Worm (Caenorhabditis elegans) whole organism, mixed stage, embryonic: ENCODE data around the gene F26F4.8.

Experiments
- M03D4.4 ChIP-seq: sonication (generic microtip); optimal IDR thresholded peaks from 2 replicates; lab custom pipeline; 2017; ENCODE audit warnings: mild to moderate bottlenecking, missing genetic modification characterization, missing compliant biosample characterization
- bed-3 ChIP-seq: fragments of 200-800 bp; sonication (Bioruptor generic); optimal IDR thresholded peaks from 3 replicates; lab custom pipeline; 2018; ENCODE audit warnings: mild to moderate bottlenecking, missing genetic modification characterization, moderate library complexity, missing compliant biosample characterization
- blmp-1 ChIP-seq: fragments of 150-350 bp; optimal IDR thresholded peaks from 2 replicates; lab custom pipeline; 2014; ENCODE audit warnings: missing biosample characterization, missing genetic modification characterization
- ceh-43 ChIP-seq: fragments of 200-800 bp; sonication (Bioruptor generic); optimal IDR thresholded peaks from 2 replicates; lab custom pipeline; 2018; ENCODE audit warnings: mild to moderate bottlenecking, missing genetic modification characterization, moderate library complexity, missing compliant biosample characterization
- ces-1 ChIP-seq: fragments of 150-350 bp; optimal IDR thresholded peaks from 2 replicates; lab custom pipeline; 2014; ENCODE audit warnings: missing biosample characterization, missing genetic modification reagents, missing genetic modification characterization
- cnd-1 ChIP-seq: fragments of 200-800 bp; sonication (Bioruptor generic); optimal IDR thresholded peaks from 2 replicates; lab custom pipeline; 2018; ENCODE audit warnings: mild to moderate bottlenecking, missing genetic modification characterization, missing compliant biosample characterization
- drap-1 ChIP-seq: fragments of 200-800 bp; sonication (Bioruptor generic); optimal IDR thresholded peaks from 3 replicates; lab custom pipeline; 2018; ENCODE audit warnings: mild to moderate bottlenecking, missing genetic modification characterization, missing compliant biosample characterization
- elt-3 ChIP-seq: fragments of 150-350 bp; optimal IDR thresholded peaks from 2 replicates; lab custom pipeline; 2014; ENCODE audit warnings: missing biosample characterization, missing genetic modification characterization
- flh-1 ChIP-seq: fragments of 200-800 bp; sonication (Bioruptor generic); optimal IDR thresholded peaks from 2 replicates; lab custom pipeline; 2018; ENCODE audit warnings: mild to moderate bottlenecking, missing genetic modification characterization, moderate library complexity, missing compliant biosample characterization
- ham-2 ChIP-seq: fragments of 200-800 bp; sonication (Bioruptor generic); optimal IDR thresholded peaks from 2 replicates; lab custom pipeline; 2018; ENCODE audit warnings: mild to moderate bottlenecking, missing genetic modification characterization, missing compliant biosample characterization
- hlh-1 ChIP-seq: fragments of 150-350 bp; optimal IDR thresholded peaks from 2 replicates; lab custom pipeline; 2014; ENCODE audit warnings: missing biosample characterization, missing genetic modification reagents, missing genetic modification characterization
- lin-13 ChIP-seq: fragments of 150-350 bp; optimal IDR thresholded peaks from 2 replicates; lab custom pipeline; 2014; ENCODE audit warnings: missing biosample characterization, missing genetic modification characterization
- lin-32 ChIP-seq: fragments of 200-800 bp; sonication (Bioruptor generic); optimal IDR thresholded peaks from 2 replicates; lab custom pipeline; 2018; ENCODE audit warnings: mild to moderate bottlenecking, missing genetic modification characterization, missing compliant biosample characterization
- lsy-2 ChIP-seq: fragments of 150-350 bp; optimal IDR thresholded peaks from 2 replicates; lab custom pipeline; 2014; ENCODE audit warnings: missing biosample characterization, missing genetic modification characterization
- mab-5 ChIP-seq: fragments of 150-350 bp; optimal IDR thresholded peaks from 2 replicates; lab custom pipeline; 2014; ENCODE audit warnings: missing biosample characterization, missing genetic modification characterization
- mep-1 ChIP-seq: fragments of 150-350 bp; optimal IDR thresholded peaks from 2 replicates; lab custom pipeline; 2017; ENCODE audit warnings: missing biosample characterization, missing genetic modification reagents, missing genetic modification characterization, inconsistent platforms
- mls-2 ChIP-seq: sonication (generic microtip); optimal IDR thresholded peaks from 2 replicates; lab custom pipeline; 2016; ENCODE audit warnings: mild to moderate bottlenecking, missing genetic modification characterization, moderate library complexity, missing compliant biosample characterization
- nhr-12 ChIP-seq: fragments of 150-350 bp; optimal IDR thresholded peaks from 2 replicates; lab custom pipeline; 2014; ENCODE audit warnings: missing biosample characterization, missing genetic modification characterization
- nhr-2 ChIP-seq: fragments of 150-350 bp; optimal IDR thresholded peaks from 2 replicates; lab custom pipeline; 2014; ENCODE audit warnings: missing biosample characterization, missing genetic modification characterization
- nhr-237 ChIP-seq: fragments of 150-350 bp; optimal IDR thresholded peaks from 2 replicates; lab custom pipeline; 2014; ENCODE audit warnings: missing biosample characterization, missing genetic modification characterization
- nhr-28 ChIP-seq: fragments of 150-350 bp; optimal IDR thresholded peaks from 2 replicates; lab custom pipeline; 2014; ENCODE audit warnings: missing biosample characterization, missing genetic modification characterization
- nhr-76 ChIP-seq: sonication (generic microtip); optimal IDR thresholded peaks from 2 replicates; lab custom pipeline; 2017; ENCODE audit warnings: missing biosample characterization, missing genetic modification characterization
- sem-2 ChIP-seq: fragments of 200-800 bp; sonication (Bioruptor generic); optimal IDR thresholded peaks from 2 replicates; lab custom pipeline; 2018; ENCODE audit warnings: mild to moderate bottlenecking, missing genetic modification characterization, missing compliant biosample characterization
- snpc-4 ChIP-seq: fragments of 150-350 bp; optimal IDR thresholded peaks from 2 replicates; lab custom pipeline; 2014; ENCODE audit warnings: missing biosample characterization, missing genetic modification characterization
- sptf-1 ChIP-seq: sonication (generic microtip); optimal IDR thresholded peaks from 2 replicates; lab custom pipeline; 2017; ENCODE audit warnings: mild to moderate bottlenecking, missing genetic modification characterization, moderate library complexity, missing compliant biosample characterization
- tbx-8 ChIP-seq: fragments of 200-800 bp; sonication (Bioruptor generic); optimal IDR thresholded peaks from 2 replicates; lab custom pipeline; 2018; ENCODE audit warnings: mild to moderate bottlenecking, missing genetic modification characterization, moderate library complexity, missing compliant biosample characterization
- unc-120 ChIP-seq: sonication (generic microtip); optimal IDR thresholded peaks from 2 replicates; lab custom pipeline; 2017; ENCODE audit warnings: missing genetic modification characterization, missing compliant biosample characterization; ENCODE audit not compliant: poor library complexity, severe bottlenecking
- unc-39 ChIP-seq: fragments of 150-350 bp; optimal IDR thresholded peaks from 2 replicates; lab custom pipeline; 2014; ENCODE audit warnings: missing biosample characterization, missing genetic modification characterization
- unc-62 ChIP-seq: fragments of 150-350 bp; optimal IDR thresholded peaks from 2 replicates; lab custom pipeline; 2014; ENCODE audit warnings: missing biosample characterization, missing genetic modification reagents, missing genetic modification characterization
- zip-8 ChIP-seq: fragments of 150-350 bp; optimal IDR thresholded peaks from 2 replicates; lab custom pipeline; 2014; ENCODE audit warnings: missing biosample characterization, missing genetic modification characterization
- ztf-11 ChIP-seq: fragments of 150-350 bp; optimal IDR thresholded peaks from 2 replicates; lab custom pipeline; 2014; ENCODE audit warnings: missing biosample characterization, missing genetic modification characterization

Gene F26F4.8

ce11 chrIII:4917960-4918712 is 12.9 kb upstream of the F26F4.8 start, which contains the start of gene rpb-8:
TSS of gene rpb-8 (minus strand) at chrIII:4918008.
- TF ChIP-seq lsy-2 (tag; lab: Kevin White, UChicago) (peak; percentile 67), nhr-76 (no peak), nhr-237 (tag; lab: Kevin White, UChicago) (peak; percentile 13), mep-1 (peak; percentile 55), unc-120 (peak; percentile 61), elt-3 (tag; lab: Kevin White, UChicago) (no peak)

- TF ChIP-seq flh-1 (no peak), snpc-4 (tag; lab: Kevin White, UChicago) (no peak), lin-32 (GFP tag; lab: Kevin White, UChicago) (no peak), ceh-43 (GFP tag; lab: Kevin White, UChicago) (no peak), drap-1 (GFP tag; lab: Kevin White, UChicago) (no peak), sptf-1 (tag; lab: Kevin White, UChicago) (no peak), tbx-8 (GFP tag; lab: Kevin White, UChicago) (no peak), nhr-28 (tag; lab: Kevin White, UChicago) (no peak), mls-2 (tag; lab: Kevin White, UChicago) (no peak), unc-39 (tag; lab: Kevin White, UChicago) (no peak), nhr-2 (tag; lab: Kevin White, UChicago) (no peak), nhr-12 (tag; lab: Kevin White, UChicago) (no peak), ham-2 (GFP tag; lab: Kevin White, UChicago) (no peak), cnd-1 (no peak), ces-1 (GFP tag; lab: Kevin White, UChicago) (no peak), blmp-1 (no peak)
These were observed 11.8 kb upstream of the F26F4.8 start, which contains the start of gene rars-1 for ce11 chrIII:4917077-4917476. TSS of gene rars-1 (minus strand) at chrIII:4917177.

- TF ChIP-seq nhr-237 (tag; lab: Kevin White, UChicago): no peak
- TF ChIP-seq mep-1: no peak
- no peak for TF ChIP-seq ztf-11 (tag; lab: Kevin White, UChicago)
- no peak for TF ChIP-seq snpc-4 (tag; lab: Kevin White, UChicago)
- TF ChIP-seq blmp-1: no peak
- TF ChIP-seq sem-2: no peak
- no peak for TF ChIP-seq nhr-12 (tag; lab: Kevin White, UChicago)
- TF ChIP-seq unc-62 (GFP tag; lab: Kevin White, UChicago): no peak
- no peak for TF ChIP-seq mab-5 (tag; lab: Kevin White, UChicago)
- no peak for TF ChIP-seq lin-32 (GFP tag; lab: Kevin White, UChicago)
- no peak for TF ChIP-seq nhr-76
- TF ChIP-seq ces-1 (GFP tag; lab: Kevin White, UChicago): no peak
- TF ChIP-seq hlh-1: no peak
- no peak for TF ChIP-seq cnd-1
- no peak for TF ChIP-seq unc-39 (tag; lab: Kevin White, UChicago)
- no peak for TF ChIP-seq zip-8 (tag; lab: Kevin White, UChicago)
- TF ChIP-seq flh-1: no peak
- TF ChIP-seq nhr-28 (tag; lab: Kevin White, UChicago): no peak
These were observed 8.5 kb upstream of the F26F4.8 start for ce11 chrIII:4913736-4914135.

ce11 chrIII:4912317-4912716 is 7.0 kb upstream of the F26F4.8 start, which contains the start of the genes F26F4.9 and cee-1:
TSS of gene F26F4.9 (minus strand) at chrIII:4912521.
TSS of gene cee-1 (plus strand) at chrIII:4912699.
- TF ChIP-seq ces-1 (GFP tag; lab: Kevin White, UChicago) (peak; percentile 37), ceh-43 (GFP tag; lab: Kevin White, UChicago) (no peak), bed-3 (GFP tag; lab: Kevin White, UChicago) (no peak), sptf-1 (tag; lab: Kevin White, UChicago) (peak; percentile 17)

- TF ChIP-seq sem-2: no peak
- TF ChIP-seq snpc-4 (tag; lab: Kevin White, UChicago): no peak
- TF ChIP-seq mls-2 (tag; lab: Kevin White, UChicago): no peak
- TF ChIP-seq nhr-12 (tag; lab: Kevin White, UChicago): no peak
- TF ChIP-seq lsy-2 (tag; lab: Kevin White, UChicago): no peak
- no peak for TF ChIP-seq tbx-8 (GFP tag; lab: Kevin White, UChicago)
- TF ChIP-seq ham-2 (GFP tag; lab: Kevin White, UChicago): no peak
- no peak for TF ChIP-seq drap-1 (GFP tag; lab: Kevin White, UChicago)
- no peak for TF ChIP-seq flh-1
- TF ChIP-seq ceh-43 (GFP tag; lab: Kevin White, UChicago): no peak
- no peak for TF ChIP-seq cnd-1
- no peak for TF ChIP-seq sptf-1 (tag; lab: Kevin White, UChicago)
- no peak for TF ChIP-seq lin-13
- TF ChIP-seq unc-62 (GFP tag; lab: Kevin White, UChicago): no peak
- TF ChIP-seq unc-39 (tag; lab: Kevin White, UChicago): no peak
- no peak for TF ChIP-seq blmp-1
- no peak for TF ChIP-seq ztf-11 (tag; lab: Kevin White, UChicago)
- no peak for TF ChIP-seq M03D4.4
These were observed 5.7 kb upstream of the F26F4.8 start, which contains the start of gene F26F4.2 for ce11 chrIII:4910956-4911355. TSS of gene F26F4.2 (plus strand) at chrIII:4911256.
